Worm (Caenorhabditis elegans): ENCODE results near the gene gar-2.

gar-2 gene

ce11 chrIII:6355359-6355758, 46.2 kb downstream of the gar-2 start:
- TF ChIP-seq him-1 (tag; optimal IDR thresholded peaks at IDR 0.05), result no peak
- no peak for TF ChIP-seq W03F9.2 (tag; optimal IDR thresholded peaks at IDR 0.05)
- no peak for TF ChIP-seq dao-5 (tag; optimal IDR thresholded peaks at IDR 0.05)

DNA sequence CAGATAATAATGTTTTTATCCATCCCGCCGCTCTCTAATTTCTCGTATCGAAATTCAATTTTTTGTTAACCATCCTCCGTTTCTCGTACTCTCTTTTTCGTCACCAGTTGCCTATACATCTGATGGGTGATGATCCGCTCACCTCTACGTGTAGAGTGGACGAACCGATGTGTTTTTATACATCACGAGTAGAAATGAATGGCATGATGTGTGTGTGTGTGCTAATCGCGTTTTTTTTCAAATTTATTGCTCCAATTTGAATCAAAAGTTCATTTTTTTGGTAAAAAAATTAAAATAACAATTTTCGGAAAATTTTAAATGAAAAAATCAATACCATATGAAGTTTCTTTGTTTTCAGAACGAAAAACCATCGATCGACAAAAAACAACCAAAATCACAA, 46.8 kb downstream of the gar-2 start:
- TF ChIP-seq W03F9.2 (tag; optimal IDR thresholded peaks at IDR 0.05) (no peak), dao-5 (tag; optimal IDR thresholded peaks at IDR 0.05) (no peak)

DNA sequence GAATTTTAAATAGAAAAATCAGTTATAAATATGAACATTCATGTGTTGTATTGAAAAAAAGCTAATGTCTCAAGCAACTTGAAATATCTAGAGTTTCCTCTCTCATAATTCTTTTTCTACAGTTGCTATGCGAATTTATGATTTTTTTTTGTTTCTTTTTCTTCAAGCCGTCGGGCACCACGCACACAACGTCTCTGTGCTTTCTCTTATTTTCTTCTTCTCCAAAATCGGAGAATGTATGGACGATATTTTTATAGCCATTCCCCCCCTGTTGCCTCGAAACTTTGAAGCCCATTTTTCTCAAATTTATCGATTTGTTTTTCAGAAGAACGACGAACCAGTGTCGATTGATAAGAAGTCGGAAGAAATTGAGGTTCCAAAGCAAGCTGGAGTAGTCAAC, 47.6 kb downstream of the gar-2 start:
- no peak for TF ChIP-seq him-1 (tag; optimal IDR thresholded peaks at IDR 0.05)
- no peak for TF ChIP-seq dao-5 (tag; optimal IDR thresholded peaks at IDR 0.05)
- no peak for TF ChIP-seq W03F9.2 (tag; optimal IDR thresholded peaks at IDR 0.05)

DNA sequence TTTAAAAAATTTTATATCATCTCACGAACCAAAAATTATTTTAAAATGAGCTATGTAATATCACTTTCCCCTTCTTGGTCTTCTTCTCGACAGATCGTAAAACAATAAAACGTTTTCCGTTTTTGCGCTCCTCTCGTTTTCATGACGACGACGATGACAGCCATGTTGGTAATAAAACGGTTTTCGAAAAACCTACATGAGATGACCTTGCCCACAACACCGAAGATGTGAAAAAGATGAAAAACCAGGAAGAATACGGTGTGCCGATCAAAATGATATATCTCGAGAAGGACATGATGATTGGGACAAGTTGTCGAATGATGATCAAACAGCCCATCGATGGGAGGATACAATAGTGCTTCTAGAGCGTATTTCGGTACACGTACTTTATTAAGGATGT, 49.5 kb downstream of the gar-2 start:
- TF ChIP-seq W03F9.2 (tag; optimal IDR thresholded peaks at IDR 0.05) (no peak), him-1 (tag; optimal IDR thresholded peaks at IDR 0.05) (no peak), dao-5 (tag; optimal IDR thresholded peaks at IDR 0.05) (no peak)

- no peak for TF ChIP-seq W03F9.2 (tag; optimal IDR thresholded peaks at IDR 0.05)
- no peak for TF ChIP-seq him-1 (tag; optimal IDR thresholded peaks at IDR 0.05)
- no peak for TF ChIP-seq dao-5 (tag; optimal IDR thresholded peaks at IDR 0.05)
Measured at ce11 chrIII:6359171-6359854, 50.1 kb downstream of the gar-2 start.

DNA sequence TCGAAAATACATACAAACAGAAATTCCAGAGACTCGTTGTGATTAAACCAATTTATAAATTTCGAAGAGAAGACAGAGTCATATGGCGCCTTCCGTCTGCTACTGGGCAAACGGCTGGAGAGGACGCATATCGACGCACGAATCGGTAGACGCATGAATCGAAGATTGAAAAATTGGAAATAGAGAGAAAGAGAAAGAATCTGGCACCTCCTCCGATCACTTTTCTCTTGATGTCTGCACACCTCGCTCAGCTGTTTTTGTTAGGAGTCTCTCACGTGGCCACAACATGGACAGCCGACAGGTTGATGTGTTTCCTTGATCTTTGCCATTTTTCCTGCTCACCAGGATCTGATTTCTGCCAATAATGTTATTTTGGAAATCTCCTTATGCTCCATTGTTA, 50.9 kb downstream of the gar-2 start:
- TF ChIP-seq him-1 (tag; optimal IDR thresholded peaks at IDR 0.05) (no peak), W03F9.2 (tag; optimal IDR thresholded peaks at IDR 0.05) (no peak), dao-5 (tag; optimal IDR thresholded peaks at IDR 0.05) (no peak)

DNA sequence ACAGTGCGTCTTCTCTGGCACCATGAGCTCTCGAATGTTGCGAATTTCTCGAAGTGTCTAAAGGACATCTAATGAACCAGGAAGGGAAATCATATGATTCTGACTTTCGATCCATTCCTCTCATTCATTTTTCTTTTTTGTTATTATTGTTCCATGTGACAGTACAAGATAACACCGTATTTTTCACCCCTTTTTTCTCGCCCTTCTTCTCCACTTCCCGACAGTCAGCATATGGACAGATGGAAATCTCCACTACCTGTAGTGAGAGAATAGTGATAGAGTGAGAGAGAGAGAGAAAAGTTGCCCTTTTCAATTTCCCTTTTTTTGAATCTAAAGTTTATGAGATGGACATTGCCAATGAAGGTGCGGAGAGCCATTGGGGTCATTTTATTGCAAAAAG, 51.7 kb downstream of the gar-2 start:
- TF ChIP-seq W03F9.2 (tag; optimal IDR thresholded peaks at IDR 0.05) (no peak), dao-5 (tag; optimal IDR thresholded peaks at IDR 0.05) (no peak), him-1 (tag; optimal IDR thresholded peaks at IDR 0.05) (no peak)

DNA sequence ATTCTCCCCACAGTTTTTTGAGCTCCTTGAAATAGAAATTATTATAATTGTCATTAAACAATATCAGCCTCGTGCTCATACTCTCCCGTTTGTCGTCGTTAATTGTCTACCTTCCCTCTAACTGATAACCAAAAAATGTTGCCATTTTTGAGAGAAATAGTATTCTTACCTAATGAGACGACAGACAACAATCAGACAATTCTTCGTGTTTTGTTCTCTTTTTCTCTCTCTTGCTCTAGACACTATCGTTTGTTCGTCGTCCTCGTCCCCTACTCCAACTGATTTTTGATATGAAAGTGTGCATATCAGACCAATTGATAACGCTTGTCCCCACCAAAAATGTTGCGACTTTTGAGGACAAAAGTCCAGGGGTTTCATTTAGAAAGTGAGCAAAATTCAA, 52.4 kb downstream of the gar-2 start:
- TF ChIP-seq W03F9.2 (tag; optimal IDR thresholded peaks at IDR 0.05) (no peak), him-1 (tag; optimal IDR thresholded peaks at IDR 0.05) (no peak), dao-5 (tag; optimal IDR thresholded peaks at IDR 0.05) (no peak)

DNA sequence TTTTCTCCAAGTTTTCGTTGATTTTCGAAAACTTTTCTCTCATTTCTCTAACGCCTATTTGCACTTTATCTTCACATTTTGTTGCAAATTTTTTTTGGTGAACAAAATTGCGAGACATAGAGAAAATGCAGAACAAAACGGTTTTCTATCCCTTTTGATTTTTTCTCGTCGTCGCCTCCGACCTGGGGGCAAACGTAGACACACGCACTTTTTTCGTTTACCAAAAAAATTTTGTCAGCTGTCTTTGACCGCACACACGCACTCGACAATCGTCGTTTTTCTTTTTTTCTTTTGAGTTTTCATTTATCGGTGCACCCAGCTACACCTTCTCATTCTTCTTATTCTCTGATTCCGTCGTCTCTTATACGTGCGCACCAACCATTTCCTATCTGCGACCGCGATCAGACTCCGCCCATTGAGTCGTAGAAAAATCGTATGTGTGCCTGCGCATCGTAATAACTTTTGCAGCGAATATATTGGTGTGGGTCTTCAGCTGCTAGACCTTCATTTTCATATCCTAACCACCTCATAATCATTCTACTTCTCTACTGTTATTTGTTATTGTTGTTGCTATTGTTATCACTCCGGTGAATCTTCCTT, 53.3 kb downstream of the gar-2 start:
- TF ChIP-seq him-1 (tag; optimal IDR thresholded peaks at IDR 0.05) (no peak), dao-5 (tag; optimal IDR thresholded peaks at IDR 0.05) (no peak), W03F9.2 (tag; optimal IDR thresholded peaks at IDR 0.05) (no peak)

DNA sequence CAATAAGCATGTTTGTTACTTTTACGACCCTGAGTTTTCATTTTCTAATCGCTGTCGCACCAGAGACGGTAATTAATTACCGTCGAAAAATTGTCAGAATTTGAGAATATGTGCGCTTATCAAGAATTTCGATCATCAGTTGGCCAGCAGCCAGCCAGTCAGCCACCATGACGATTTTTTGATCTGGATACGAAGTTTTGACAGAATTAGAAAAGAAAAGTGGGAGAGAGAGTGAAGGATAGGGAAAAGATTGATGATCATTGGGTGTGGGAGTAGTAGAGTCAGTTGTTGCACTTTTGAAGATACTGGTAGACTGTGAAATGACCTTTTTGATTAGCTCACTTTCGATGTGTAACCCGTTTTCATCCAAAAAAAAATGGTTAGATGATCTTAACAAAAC, 55.2 kb downstream of the gar-2 start:
- TF ChIP-seq W03F9.2 (tag; optimal IDR thresholded peaks at IDR 0.05), result no peak

DNA sequence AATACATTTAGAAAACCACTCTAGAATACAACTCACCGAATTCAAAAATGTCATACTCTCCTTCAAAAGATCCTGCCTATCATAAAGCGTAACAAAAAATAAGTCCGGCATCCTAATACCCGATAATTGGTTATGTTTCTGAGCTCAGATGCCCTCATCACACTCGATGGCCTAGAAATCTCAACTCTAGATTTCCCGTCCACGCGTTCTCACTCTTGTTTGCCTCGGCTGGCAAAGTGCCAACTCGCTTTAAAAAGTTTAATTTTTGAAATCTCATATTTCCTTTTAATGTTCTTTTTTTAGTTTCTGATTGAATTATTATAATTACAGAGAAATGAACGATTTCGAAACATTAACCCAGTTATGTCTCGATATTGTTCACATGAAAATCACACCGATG, 58.5 kb downstream of the gar-2 start, which contains the start of the genes C56G2.15 and thoc-2:
TSS of gene C56G2.15 (minus strand) at position 188 of the 400 bp plus-strand sequence.
TSS of gene thoc-2 (plus strand) at position 331 of the 400 bp plus-strand sequence.
- TF ChIP-seq W03F9.2 (tag; optimal IDR thresholded peaks at IDR 0.05), result no peak
- no peak for TF ChIP-seq him-1 (tag; optimal IDR thresholded peaks at IDR 0.05)
- no peak for TF ChIP-seq dao-5 (tag; optimal IDR thresholded peaks at IDR 0.05)

DNA sequence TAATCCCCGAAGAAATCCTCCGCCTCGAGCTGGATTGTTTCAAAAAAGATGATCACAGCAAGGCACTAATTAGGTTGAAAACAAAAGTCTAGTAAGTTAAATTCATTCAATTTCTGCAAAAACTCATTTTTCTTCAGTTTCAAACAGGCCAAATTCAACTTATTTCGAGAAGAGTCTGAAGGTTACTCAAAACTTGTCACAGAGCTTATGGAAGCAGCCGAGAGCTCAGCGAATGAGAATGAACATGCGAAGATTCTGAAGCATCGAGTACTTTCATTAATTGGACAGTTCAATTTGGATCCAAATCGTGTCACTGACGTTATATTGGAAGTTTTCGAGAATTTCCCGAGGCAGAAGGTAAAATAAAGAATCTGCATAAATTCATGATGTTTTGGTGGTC, 59.4 kb downstream of the gar-2 start:
- TF ChIP-seq W03F9.2 (tag; optimal IDR thresholded peaks at IDR 0.05) (no peak), him-1 (tag; optimal IDR thresholded peaks at IDR 0.05) (no peak), dao-5 (tag; optimal IDR thresholded peaks at IDR 0.05) (no peak)
